Fruit fly (Drosophila melanogaster) whole organism, adult: Measurements from ENCODE around the gene Pgant7.

ENCODE experiments used
- CG1620 ChIP-seq: fragments of 200-800 bp; sonication (Bioruptor generic); optimal IDR thresholded peaks from 2 replicates; lab custom pipeline; 2016; ENCODE audit warnings: missing biosample characterization, missing genetic modification characterization
- CG5204 ChIP-seq: fragments of 200-800 bp; sonication (Bioruptor generic); optimal IDR thresholded peaks from 2 replicates; lab custom pipeline; 2016; ENCODE audit warnings: missing biosample characterization, missing genetic modification characterization
- CG7101 ChIP-seq: fragments of 200-800 bp; sonication (Bioruptor generic); optimal IDR thresholded peaks from 2 replicates; lab custom pipeline; 2018; ENCODE audit warnings: missing biosample characterization, mild to moderate bottlenecking, missing genetic modification characterization, moderate library complexity
- Crg-1 ChIP-seq: fragments of 200-800 bp; sonication (Bioruptor generic); optimal IDR thresholded peaks from 2 replicates; lab custom pipeline; 2016; ENCODE audit warnings: missing biosample characterization, missing genetic modification characterization
- cnc ChIP-seq, 2 experiments: fragments of >200 bp; optimal IDR thresholded peaks; 2 replicates each; lab custom pipeline; 2017
- kay ChIP-seq: fragments of 200-800 bp; sonication (Bioruptor generic); peaks from one replicate; lab custom pipeline; 2016; ENCODE audit warnings: missing biosample characterization, missing genetic modification characterization, borderline replicate concordance
- pad ChIP-seq: fragments of 200-800 bp; sonication (Bioruptor generic); optimal IDR thresholded peaks from 3 replicates; lab custom pipeline; 2017; ENCODE audit warnings: missing biosample characterization, missing genetic modification characterization, mild to moderate bottlenecking, moderate library complexity, missing genetic modification reagents
- tj ChIP-seq: fragments of 200-800 bp; sonication (Bioruptor generic); optimal IDR thresholded peaks from 3 replicates; lab custom pipeline; 2017; ENCODE audit warnings: missing biosample characterization, mild to moderate bottlenecking, missing genetic modification characterization, moderate library complexity

DNA sequence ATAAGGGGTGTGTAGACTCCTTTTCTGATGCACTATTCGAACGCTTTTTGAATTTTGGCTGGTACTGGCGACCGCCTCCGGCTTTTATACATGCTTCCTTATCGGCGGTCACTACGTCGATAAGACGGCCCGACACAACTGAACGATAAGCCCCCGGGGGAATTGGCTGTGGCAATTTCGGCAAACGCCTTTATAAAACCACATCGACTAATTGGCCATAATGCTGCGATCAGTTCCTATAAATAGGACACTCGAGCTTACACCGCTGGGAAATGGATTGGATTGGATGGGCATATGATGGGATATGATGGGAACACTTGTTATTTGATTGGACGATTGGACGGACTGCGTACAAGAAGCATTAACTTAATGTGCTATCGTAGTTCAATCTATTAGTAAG lies 7.8 kb downstream of the Pgant7 start, which contains the start of gene CG15044:
- no peak for TF ChIP-seq Crg-1 (GFP tag; lab: Kevin White, UChicago)
- no peak for TF ChIP-seq CG1620 (GFP tag; lab: Kevin White, UChicago)
- no peak for TF ChIP-seq tj (GFP tag; lab: Kevin White, UChicago)
- no peak for TF ChIP-seq cnc (optimal IDR thresholded peaks at IDR 0.05; lab: Kevin White, UChicago)
- no peak for TF ChIP-seq CG5204 (GFP tag; lab: Kevin White, UChicago)
- no peak for TF ChIP-seq CG7101 (tag; lab: Kevin White, UChicago)
- no peak for TF ChIP-seq pad (GFP tag; lab: Kevin White, UChicago)
- no peak for TF ChIP-seq kay (GFP tag; lab: Kevin White, UChicago)
